Fruit fly (Drosophila melanogaster): Measurements from ENCODE around the gene RpL3.

RpL3 gene

DNA sequence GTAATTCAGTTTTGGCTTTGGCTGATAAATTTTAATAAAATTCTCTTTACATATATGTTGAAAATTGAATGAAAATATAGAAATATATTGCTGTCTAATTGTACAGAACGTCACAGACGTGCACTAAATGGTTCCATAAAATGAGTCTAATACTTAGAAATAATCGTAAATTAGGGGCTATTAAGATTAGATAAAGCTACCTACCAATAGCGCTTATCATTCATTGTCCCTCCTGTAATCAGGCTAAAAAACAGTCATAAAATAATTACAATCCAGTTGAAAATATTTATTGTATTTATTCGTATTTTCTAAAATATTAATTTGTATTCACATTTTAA lies 48.6 kb upstream of the RpL3 start (continued):
- TF ChIP-seq HHEX (GFP tag; optimal IDR thresholded peaks at IDR 0.05) (no peak), CG15269 (tag; optimal IDR thresholded peaks at IDR 0.05) (peak; percentile 22), Camta (GFP tag; optimal IDR thresholded peaks at IDR 0.05) (no peak), salm (tag; optimal IDR thresholded peaks at IDR 0.05) (no peak), MBD-R2 (GFP tag; IDR thresholded peaks at IDR 0.05) (no peak), slp2 (GFP tag; optimal IDR thresholded peaks at IDR 0.05) (no peak), ftz-f1 (GFP tag; optimal IDR thresholded peaks at IDR 0.05) (no peak), Deaf1 (tag; optimal IDR thresholded peaks at IDR 0.05) (no peak), run (tag; optimal IDR thresholded peaks at IDR 0.05) (no peak), CG18262 (tag; optimal IDR thresholded peaks at IDR 0.05) (no peak), Hr51 (GFP tag; optimal IDR thresholded peaks at IDR 0.05) (peak in 1 of 2 experiments; percentile 43), sd (tag; optimal IDR thresholded peaks at IDR 0.05) (peak; percentile 48), MTF-1 (GFP tag; optimal IDR thresholded peaks at IDR 0.05; ENCODE audit: borderline replicate concordance) (no peak), Hr78 (GFP tag; optimal IDR thresholded peaks at IDR 0.05) (no peak), repo (GFP tag; optimal IDR thresholded peaks at IDR 0.05) (no peak), oc (tag; optimal IDR thresholded peaks at IDR 0.05) (no peak), psq (GFP tag; optimal IDR thresholded peaks at IDR 0.05) (no peak), CG8281 (tag; optimal IDR thresholded peaks at IDR 0.05) (no peak), E2f1 (GFP tag; IDR thresholded peaks at IDR 0.05) (no peak), CG17385 (GFP tag; optimal IDR thresholded peaks at IDR 0.05) (no peak), CG1647 (GFP tag; optimal IDR thresholded peaks at IDR 0.05) (no peak), tap (tag; optimal IDR thresholded peaks at IDR 0.05) (peak; percentile 10), Vsx1 (GFP tag; optimal IDR thresholded peaks at IDR 0.05) (peak; percentile 72), CG14441 (GFP tag; IDR thresholded peaks at IDR 0.05) (no peak), CG4617 (GFP tag; optimal IDR thresholded peaks at IDR 0.05; ENCODE audit: borderline replicate concordance) (no peak), CG17568 (GFP tag; optimal IDR thresholded peaks at IDR 0.05) (peak; percentile 29), sug (tag; optimal IDR thresholded peaks at IDR 0.05) (peak; percentile 44), org-1 (GFP tag; optimal IDR thresholded peaks at IDR 0.05) (no peak), E2f2 (GFP tag; IDR thresholded peaks at IDR 0.05) (no peak), Trl (optimal IDR thresholded peaks at IDR 0.05) (peak in 1 of 2 experiments; percentile 23), Trl (GFP tag; optimal IDR thresholded peaks at IDR 0.05) (no peak), CG34376 (GFP tag; optimal IDR thresholded peaks at IDR 0.05) (peak; percentile 67), Dll (GFP tag; IDR thresholded peaks at IDR 0.05; ENCODE audit: partially characterized antibody) (no peak), ham (GFP tag; IDR thresholded peaks at IDR 0.05) (no peak), kay (GFP tag; optimal IDR thresholded peaks at IDR 0.05) (no peak), rib (GFP tag; IDR thresholded peaks at IDR 0.05) (no peak), mam (GFP tag; optimal IDR thresholded peaks at IDR 0.05) (no peak), exex (tag; optimal IDR thresholded peaks at IDR 0.05) (peak; percentile 98), GATAe (GFP tag; conservative IDR thresholded peaks at IDR 0.05) (no peak)

DNA sequence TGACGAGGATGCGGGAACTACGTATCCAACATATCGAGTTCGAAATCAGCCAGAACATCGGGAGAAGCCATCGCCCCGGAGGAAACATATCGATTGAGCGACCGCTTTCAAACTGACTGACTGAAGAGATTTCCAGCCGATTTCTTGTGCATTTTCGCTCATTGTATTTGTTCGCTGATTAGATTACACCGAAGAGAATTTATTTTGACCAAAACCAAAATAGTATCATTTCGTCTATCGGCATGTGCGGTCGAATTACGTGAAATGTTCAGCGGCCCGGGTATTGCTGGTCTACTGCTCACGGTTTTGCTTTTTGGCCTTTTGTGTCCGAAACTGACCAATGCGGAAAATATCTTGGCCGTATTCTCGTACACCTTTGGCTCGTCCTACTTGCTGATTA lies 46.4 kb upstream of the RpL3 start, which contains the start of the genes Ugt304A1 and Ugt303A1:
Ugt304A1 (minus strand) TSS at position 101 of the 400 bp plus-strand sequence.
Ugt303A1 (plus strand) TSS at position 222 of the 400 bp plus-strand sequence.
- no peak for TF ChIP-seq Blimp-1 (GFP tag; optimal IDR thresholded peaks at IDR 0.05)
- TF ChIP-seq exex (tag; optimal IDR thresholded peaks at IDR 0.05): peak; percentile 18
- TF ChIP-seq CG3163 (GFP tag; optimal IDR thresholded peaks at IDR 0.05): peak; percentile 26
- TF ChIP-seq lab (GFP tag; optimal IDR thresholded peaks at IDR 0.05): peak; percentile 5
- TF ChIP-seq Jarid2 (GFP tag; optimal IDR thresholded peaks at IDR 0.05): peak; percentile 36
- TF ChIP-seq CG10267 (tag; optimal IDR thresholded peaks at IDR 0.05): no peak
- TF ChIP-seq Rfx (GFP tag; IDR thresholded peaks at IDR 0.05): peak; percentile 20; the same call in 1 of the 2 replicates
- TF ChIP-seq Trl (optimal IDR thresholded peaks at IDR 0.05): peak in 1 of 2 experiments; percentile 5
- no peak for TF ChIP-seq Trl (GFP tag; optimal IDR thresholded peaks at IDR 0.05)
